Fruit fly (Drosophila melanogaster) whole organism, embryonic: Measurements from ENCODE around the gene CG31867.
A peak's percentile ranks its signal among the peaks of the same experiment; 100 is the strongest.

ENCODE experiments used
- ATbp ChIP-seq: fragments of 200-800 bp; sonication (Bioruptor generic); optimal IDR thresholded peaks from 2 replicates; lab custom pipeline; 2017; ENCODE audit warnings: missing biosample characterization, mild to moderate bottlenecking, missing genetic modification characterization, missing genetic modification reagents
- Aef1 ChIP-seq: fragments of 200-800 bp; sonication (Bioruptor generic); IDR thresholded peaks from 3 replicates; pipeline ENCODE4 v1.3.6; 2022; ENCODE audit warnings: missing biosample characterization, missing genetic modification characterization
- Awh ChIP-seq: fragments of 200-800 bp; sonication (Bioruptor generic); IDR thresholded peaks from 2 replicates; pipeline ENCODE4, ENCODE4 v1.3.6; 2022; ENCODE audit warnings: missing biosample characterization, missing genetic modification characterization
- BEAF-32 ChIP-seq: fragments of 200-800 bp; sonication (Bioruptor generic); optimal IDR thresholded peaks from 3 replicates; lab custom pipeline; 2017; ENCODE audit warnings: missing biosample characterization, missing genetic modification characterization, mild to moderate bottlenecking, moderate library complexity, missing genetic modification reagents
- CG10959 ChIP-seq: fragments of 200-800 bp; sonication (Bioruptor generic); IDR thresholded peaks from 2 replicates; pipeline ENCODE4 v1.3.6; 2022; ENCODE audit warnings: missing biosample characterization, missing genetic modification characterization
- CG11560 ChIP-seq: fragments of 200-800 bp; sonication (Bioruptor generic); IDR thresholded peaks from 3 replicates; pipeline ENCODE4 v1.3.6; 2022; ENCODE audit warnings: missing biosample characterization, missing genetic modification characterization
- CG12942 ChIP-seq: fragments of 200-800 bp; sonication (Bioruptor generic); optimal IDR thresholded peaks from 3 replicates; lab custom pipeline; 2016; ENCODE audit warnings: missing biosample characterization, missing genetic modification characterization
- CG14441 ChIP-seq: fragments of 200-800 bp; sonication (Bioruptor generic); IDR thresholded peaks from 2 replicates; pipeline ENCODE4 v1.3.6; 2022; ENCODE audit warnings: missing biosample characterization, missing genetic modification characterization
- CG15601 ChIP-seq: fragments of 200-800 bp; sonication (Bioruptor generic); optimal IDR thresholded peaks from 3 replicates; lab custom pipeline; 2019; ENCODE audit warnings: missing biosample characterization, mild to moderate bottlenecking, missing genetic modification characterization, moderate library complexity
- CG16815 ChIP-seq: fragments of 200-800 bp; sonication (Bioruptor generic); optimal IDR thresholded peaks from 3 replicates; lab custom pipeline; 2017; ENCODE audit warnings: missing biosample characterization, mild to moderate bottlenecking, missing genetic modification characterization
- CG17612 ChIP-seq: fragments of 200-800 bp; sonication (Bioruptor generic); IDR thresholded peaks from 2 replicates; pipeline ENCODE4 v1.3.6; 2022; ENCODE audit warnings: missing biosample characterization, missing genetic modification characterization
- CG18599 ChIP-seq: fragments of 200-800 bp; sonication (Bioruptor generic); optimal IDR thresholded peaks from 3 replicates; lab custom pipeline; 2017; ENCODE audit warnings: missing biosample characterization, missing genetic modification characterization, mild to moderate bottlenecking, moderate library complexity, missing genetic modification reagents
- CG2129 ChIP-seq: fragments of 200-800 bp; sonication (Bioruptor generic); IDR thresholded peaks from 2 replicates; pipeline ENCODE4 v1.3.6; 2022; ENCODE audit warnings: missing biosample characterization, missing genetic modification characterization; ENCODE audit not compliant: partially characterized antibody
- CG32767 ChIP-seq: fragments of 200-800 bp; sonication (Bioruptor generic); IDR thresholded peaks from 2 replicates; pipeline ENCODE4 v1.3.6; 2022; ENCODE audit warnings: missing biosample characterization, missing genetic modification characterization
- CG33213 ChIP-seq: fragments of 200-800 bp; sonication (Bioruptor generic); optimal IDR thresholded peaks from 3 replicates; lab custom pipeline; 2016; ENCODE audit warnings: missing biosample characterization, missing genetic modification characterization
- CG4404 ChIP-seq: fragments of 200-800 bp; sonication (Bioruptor generic); IDR thresholded peaks from 2 replicates; pipeline ENCODE4 v1.3.6; 2022; ENCODE audit warnings: missing biosample characterization, missing genetic modification characterization
- CG5245 ChIP-seq: fragments of 200-800 bp; sonication (Bioruptor generic); optimal IDR thresholded peaks from 3 replicates; lab custom pipeline; 2016; ENCODE audit warnings: missing biosample characterization, missing genetic modification characterization
- CG8359 ChIP-seq: fragments of 200-800 bp; sonication (Bioruptor generic); optimal IDR thresholded peaks from 2 replicates; lab custom pipeline; 2017; ENCODE audit warnings: missing biosample characterization, mild to moderate bottlenecking, missing genetic modification characterization, borderline replicate concordance
- CG8388 ChIP-seq: fragments of 200-800 bp; sonication (Bioruptor generic); optimal IDR thresholded peaks from 2 replicates; lab custom pipeline; 2019; ENCODE audit warnings: missing biosample characterization, mild to moderate bottlenecking, missing genetic modification characterization, moderate library complexity
- Chrac-16 ChIP-seq: fragments of 200-800 bp; sonication (Bioruptor generic); optimal IDR thresholded peaks from 3 replicates; lab custom pipeline; 2016; ENCODE audit warnings: missing biosample characterization, missing genetic modification characterization
- ERR ChIP-seq: fragments of 200-800 bp; sonication (Bioruptor generic); optimal IDR thresholded peaks from 2 replicates; lab custom pipeline; 2016; ENCODE audit warnings: missing biosample characterization, missing genetic modification characterization
- Fer2 ChIP-seq: fragments of 200-800 bp; sonication (Bioruptor generic); optimal IDR thresholded peaks from 2 replicates; lab custom pipeline; 2018; ENCODE audit warnings: missing biosample characterization, mild to moderate bottlenecking, missing genetic modification characterization, moderate library complexity
- GATAe ChIP-seq: fragments of 200-800 bp; sonication (Bioruptor generic); conservative IDR thresholded peaks from 2 replicates; pipeline ENCODE4 v1.3.6; 2022; ENCODE audit warnings: missing biosample characterization, missing genetic modification characterization
- H15 ChIP-seq: fragments of 200-800 bp; sonication (Bioruptor generic); IDR thresholded peaks from 3 replicates; pipeline ENCODE4 v1.3.6; 2022; ENCODE audit warnings: missing biosample characterization, missing genetic modification characterization
- Hr3 ChIP-seq: fragments of 200-800 bp; sonication (Bioruptor generic); optimal IDR thresholded peaks from 3 replicates; lab custom pipeline; 2016; ENCODE audit warnings: missing biosample characterization, missing genetic modification characterization
- Hsf ChIP-seq: fragments of 200-800 bp; sonication (Bioruptor generic); optimal IDR thresholded peaks from 3 replicates; lab custom pipeline; 2016; ENCODE audit warnings: missing biosample characterization, missing genetic modification characterization
- Jarid2 ChIP-seq: fragments of 200-800 bp; sonication (Bioruptor generic); optimal IDR thresholded peaks from 3 replicates; lab custom pipeline; 2017; ENCODE audit warnings: mild to moderate bottlenecking, missing biosample characterization, missing genetic modification reagents, missing genetic modification characterization
- Mad ChIP-seq: fragments of 200-800 bp; sonication (Bioruptor generic); optimal IDR thresholded peaks from 2 replicates; lab custom pipeline; 2016; ENCODE audit warnings: missing biosample characterization, missing genetic modification characterization
- Max ChIP-seq: fragments of 200-800 bp; sonication (Bioruptor generic); optimal IDR thresholded peaks from 2 replicates; lab custom pipeline; 2016; ENCODE audit warnings: missing biosample characterization, mild to moderate bottlenecking, missing genetic modification characterization
- Pdp1 ChIP-seq, 2 experiments: fragments of 200-800 bp; sonication (Bioruptor generic); optimal IDR thresholded peaks; 3 replicates each; lab custom pipeline; 2016; ENCODE audit warnings: missing biosample characterization in 2 of 2, missing genetic modification characterization in 2 of 2, mild to moderate bottlenecking in 1 of 2, moderate library complexity in 1 of 2
- Side ChIP-seq: fragments of 200-800 bp; sonication (Bioruptor generic); optimal IDR thresholded peaks from 2 replicates; lab custom pipeline; 2016; ENCODE audit warnings: missing biosample characterization, missing genetic modification characterization
- Sox100B ChIP-seq: fragments of 200-800 bp; sonication (Bioruptor generic); optimal IDR thresholded peaks from 3 replicates; lab custom pipeline; 2018; ENCODE audit warnings: missing biosample characterization, mild to moderate bottlenecking, missing genetic modification characterization
- TFAM ChIP-seq: fragments of 200-800 bp; sonication (Bioruptor generic); optimal IDR thresholded peaks from 2 replicates; lab custom pipeline; 2017; ENCODE audit warnings: missing biosample characterization, missing genetic modification characterization, inconsistent platforms
- bab2 ChIP-seq: fragments of 200-800 bp; sonication (Bioruptor generic); optimal IDR thresholded peaks from 2 replicates; lab custom pipeline; 2016; ENCODE audit warnings: missing biosample characterization, missing genetic modification characterization
- bigmax ChIP-seq: fragments of 200-800 bp; sonication (Bioruptor generic); optimal IDR thresholded peaks from 2 replicates; lab custom pipeline; 2018; ENCODE audit warnings: missing biosample characterization, mild to moderate bottlenecking, missing genetic modification characterization
- bowl ChIP-seq: fragments of 200-800 bp; sonication (Bioruptor generic); IDR thresholded peaks from 2 replicates; pipeline ENCODE4 v1.3.6; 2022; ENCODE audit warnings: missing biosample characterization, missing genetic modification characterization
- exex ChIP-seq: fragments of 200-800 bp; sonication (Bioruptor generic); optimal IDR thresholded peaks from 4 replicates; lab custom pipeline; 2018; ENCODE audit warnings: missing biosample characterization, mild to moderate bottlenecking, missing genetic modification characterization, moderate library complexity
- gfzf ChIP-seq: fragments of 200-800 bp; sonication (Bioruptor generic); optimal IDR thresholded peaks from 2 replicates; lab custom pipeline; 2016; ENCODE audit warnings: missing biosample characterization, mild to moderate bottlenecking, missing genetic modification characterization, moderate library complexity
- gt ChIP-seq: fragments of 200-800 bp; sonication (Bioruptor generic); IDR thresholded peaks from 2 replicates; pipeline ENCODE4 v1.3.6; 2022; ENCODE audit warnings: missing biosample characterization, missing genetic modification characterization
- hth ChIP-seq: fragments of >200 bp; optimal IDR thresholded peaks from 2 replicates; lab custom pipeline; 2017; ENCODE audit warnings: inconsistent platforms
- jing ChIP-seq: fragments of 200-800 bp; sonication (Bioruptor generic); optimal IDR thresholded peaks from 2 replicates; lab custom pipeline; 2018; ENCODE audit warnings: missing biosample characterization, mild to moderate bottlenecking, missing genetic modification characterization
- lab ChIP-seq: fragments of 200-800 bp; sonication (Bioruptor generic); optimal IDR thresholded peaks from 3 replicates; lab custom pipeline; 2017; ENCODE audit warnings: missing biosample characterization, missing genetic modification characterization, mild to moderate bottlenecking, moderate library complexity, missing genetic modification reagents
- lilli ChIP-seq: fragments of 200-800 bp; sonication (Bioruptor generic); optimal IDR thresholded peaks from 3 replicates; lab custom pipeline; 2016; ENCODE audit warnings: missing biosample characterization, missing genetic modification characterization
- pho ChIP-seq: fragments of 200-800 bp; sonication (Bioruptor generic); optimal IDR thresholded peaks from 2 replicates; lab custom pipeline; 2016; ENCODE audit warnings: missing biosample characterization, missing genetic modification characterization
- salm ChIP-seq: fragments of 200-800 bp; sonication (Bioruptor generic); optimal IDR thresholded peaks from 2 replicates; lab custom pipeline; 2018; ENCODE audit warnings: missing biosample characterization, mild to moderate bottlenecking, missing genetic modification characterization
- sc ChIP-seq, 3 experiments: fragments of >200 bp in 2 of 3; fragments of 200-800 bp in 1 of 3; sonication (Bioruptor generic) in 1 of 3; optimal IDR thresholded peaks; 2 replicates in 2 of 3; 3 replicates in 1 of 3; lab custom pipeline; 2017; ENCODE audit warnings: mild to moderate bottlenecking in 1 of 3, missing biosample characterization in 1 of 3, missing genetic modification characterization in 1 of 3, missing genetic modification reagents in 1 of 3
- sim ChIP-seq: fragments of 200-800 bp; sonication (Bioruptor generic); IDR thresholded peaks from 2 replicates; pipeline ENCODE4 v1.3.6; 2022; ENCODE audit warnings: missing biosample characterization, missing genetic modification characterization
- sima ChIP-seq: fragments of 200-800 bp; sonication (Bioruptor generic); optimal IDR thresholded peaks from 2 replicates; lab custom pipeline; 2016; ENCODE audit warnings: missing biosample characterization, missing genetic modification characterization
- slbo ChIP-seq: fragments of 200-800 bp; sonication (Bioruptor generic); IDR thresholded peaks from 2 replicates; pipeline ENCODE4 v1.3.6; 2022; ENCODE audit warnings: missing biosample characterization, missing genetic modification characterization
- zen2 ChIP-seq: fragments of 200-800 bp; sonication (Bioruptor generic); IDR thresholded peaks from 3 replicates; pipeline ENCODE4 v1.3.6; 2022; ENCODE audit warnings: missing biosample characterization, missing genetic modification characterization; ENCODE audit not compliant: partially characterized antibody

Gene CG31867

dm6 chr2L:11123499-11123898, 21.7 kb downstream of the CG31867 start, which contains the start of the genes Csl4 and Nup160 (continued):
- TF ChIP-seq gfzf (GFP tag; lab: Kevin White, UChicago) = peak; percentile 81
- no peak for TF ChIP-seq salm (tag; lab: Kevin White, UChicago)
- no peak for TF ChIP-seq hth (lab: Kevin White, UChicago)
- TF ChIP-seq lab (GFP tag; lab: Kevin White, UChicago) = no peak
- peak; percentile 70 for TF ChIP-seq CG14441 (GFP tag; lab: Robert Waterston, UW)
- no peak for TF ChIP-seq Sox100B (GFP tag; lab: Kevin White, UChicago)
- no peak for TF ChIP-seq GATAe
- TF ChIP-seq bab2 (GFP tag; lab: Kevin White, UChicago) = peak; percentile 88
- no peak for TF ChIP-seq CG32767 (GFP tag; lab: Robert Waterston, UW)
- peak; percentile 89 for TF ChIP-seq Side (GFP tag; lab: Kevin White, UChicago)
- TF ChIP-seq lilli = peak; percentile 92
- TF ChIP-seq CG4404 (GFP tag; lab: Robert Waterston, UW) = peak; percentile 18; the same call in 1 of the 2 replicates
- peak; percentile 90 for TF ChIP-seq slbo (GFP tag; lab: Robert Waterston, UW)
- TF ChIP-seq CG16815 (GFP tag; lab: Kevin White, UChicago) = no peak
- TF ChIP-seq zen2 (GFP tag; lab: Robert Waterston, UW) = no peak
- no peak for TF ChIP-seq CG8388
- no peak for TF ChIP-seq ATbp (GFP tag; lab: Kevin White, UChicago)
- no peak for TF ChIP-seq sima (GFP tag; lab: Kevin White, UChicago)
- TF ChIP-seq CG10959 (GFP tag; lab: Robert Waterston, UW) = peak; percentile 36; the same call in 1 of the 2 replicates
- TF ChIP-seq Jarid2 (GFP tag; lab: Kevin White, UChicago) = no peak
- peak; percentile 57 for TF ChIP-seq Fer2 (tag; lab: Kevin White, UChicago)
- TF ChIP-seq CG2129 (GFP tag; lab: Robert Waterston, UW) = no peak
- peak; percentile 19 for TF ChIP-seq exex
- TF ChIP-seq Hsf (GFP tag; lab: Kevin White, UChicago) = peak; percentile 83
- peak; percentile 79 for TF ChIP-seq Mad (GFP tag; lab: Kevin White, UChicago)
- no peak for TF ChIP-seq CG17612
- TF ChIP-seq sim = peak; percentile 9; the same call in 1 of the 2 replicates
- no peak for TF ChIP-seq CG11560 (tag; lab: Robert Waterston, UW)
- peak; percentile 85 for TF ChIP-seq pho (GFP tag; lab: Kevin White, UChicago)
- no peak for TF ChIP-seq bowl (GFP tag; lab: Robert Waterston, UW)
- no peak for TF ChIP-seq TFAM (GFP tag; lab: Kevin White, UChicago)
- no peak for TF ChIP-seq sc (optimal IDR thresholded peaks at IDR 0.05; lab: Kevin White, UChicago)
- peak; percentile 49 for TF ChIP-seq sc (GFP tag; optimal IDR thresholded peaks at IDR 0.05; lab: Kevin White, UChicago)
- no peak for TF ChIP-seq bigmax (GFP tag; lab: Kevin White, UChicago)
- TF ChIP-seq Chrac-16 = peak; percentile 88
- TF ChIP-seq Aef1 (GFP tag; lab: Robert Waterston, UW) = peak; percentile 60; the same call in 1 of the 3 replicates
- peak; percentile 60 for TF ChIP-seq ERR (GFP tag; lab: Kevin White, UChicago)
- peak; percentile 65; the same call in 1 of the 3 replicates for TF ChIP-seq H15 (GFP tag; lab: Robert Waterston, UW)
- TF ChIP-seq BEAF-32 (GFP tag; lab: Kevin White, UChicago) = peak; percentile 44
- no peak for TF ChIP-seq CG8359
- no peak for TF ChIP-seq CG15601 (tag; lab: Kevin White, UChicago)
- TF ChIP-seq Pdp1 (GFP tag; optimal IDR thresholded peaks at IDR 0.05; lab: Kevin White, UChicago) = peak; percentile 83 to 85
- TF ChIP-seq CG18599 = peak; percentile 76
- TF ChIP-seq CG12942 = peak; percentile 69
- peak; percentile 69 for TF ChIP-seq CG5245
- peak; percentile 71 for TF ChIP-seq Hr3 (GFP tag; lab: Kevin White, UChicago)
- TF ChIP-seq jing (GFP tag; lab: Kevin White, UChicago) = peak; percentile 3
- TF ChIP-seq Awh = peak; percentile 55; the same call in 1 of the 2 replicates
- TF ChIP-seq CG33213 = peak; percentile 78
- TF ChIP-seq gt = no peak
- TF ChIP-seq Max (GFP tag; lab: Kevin White, UChicago) = peak; percentile 96
